Fruit fly (Drosophila melanogaster) whole organism, embryonic: ENCODE measurements around the gene a10.
A peak's percentile ranks its signal among the peaks of the same experiment; 100 is the strongest.

Experiments
- BEAF-32 ChIP-seq: fragments of 200-800 bp; sonication (Bioruptor generic); optimal IDR thresholded peaks from 3 replicates; lab custom pipeline; 2017; ENCODE audit warnings: missing biosample characterization, missing genetic modification characterization, mild to moderate bottlenecking, moderate library complexity, missing genetic modification reagents
- CG10543 ChIP-seq: fragments of 200-800 bp; sonication (Bioruptor generic); optimal IDR thresholded peaks from 3 replicates; lab custom pipeline; 2017; ENCODE audit warnings: missing biosample characterization, mild to moderate bottlenecking, missing genetic modification characterization, moderate library complexity
- CG12104 ChIP-seq: fragments of 200-800 bp; sonication (Bioruptor generic); optimal IDR thresholded peaks from 3 replicates; lab custom pipeline; 2016; ENCODE audit warnings: missing biosample characterization, missing genetic modification characterization
- CG12299 ChIP-seq: fragments of 200-800 bp; sonication (Bioruptor generic); optimal IDR thresholded peaks from 2 replicates; lab custom pipeline; 2018; ENCODE audit warnings: missing biosample characterization, mild to moderate bottlenecking, missing genetic modification characterization
- CG12391 ChIP-seq: fragments of 200-800 bp; sonication (Bioruptor generic); optimal IDR thresholded peaks from 3 replicates; lab custom pipeline; 2018; ENCODE audit warnings: missing biosample characterization, mild to moderate bottlenecking, missing genetic modification characterization, moderate library complexity
- CG14441 ChIP-seq: fragments of 200-800 bp; sonication (Bioruptor generic); IDR thresholded peaks from 2 replicates; pipeline ENCODE4 v1.3.6; 2022; ENCODE audit warnings: missing biosample characterization, missing genetic modification characterization
- CG14965 ChIP-seq: fragments of 200-800 bp; sonication (Bioruptor generic); optimal IDR thresholded peaks from 2 replicates; lab custom pipeline; 2016; ENCODE audit warnings: missing biosample characterization, missing genetic modification characterization, borderline replicate concordance
- CG15269 ChIP-seq: fragments of 200-800 bp; sonication (Bioruptor generic); optimal IDR thresholded peaks from 2 replicates; lab custom pipeline; 2018; ENCODE audit warnings: missing biosample characterization, mild to moderate bottlenecking, missing genetic modification characterization, moderate library complexity
- CG1529 ChIP-seq: fragments of 200-800 bp; sonication (Bioruptor generic); optimal IDR thresholded peaks from 3 replicates; lab custom pipeline; 2018; ENCODE audit warnings: missing biosample characterization, missing genetic modification characterization
- CG3838 ChIP-seq: fragments of 200-800 bp; sonication (Bioruptor generic); optimal IDR thresholded peaks from 3 replicates; lab custom pipeline; 2016; ENCODE audit warnings: missing biosample characterization, missing genetic modification characterization
- CG4282 ChIP-seq: fragments of 200-800 bp; sonication (Bioruptor generic); optimal IDR thresholded peaks from 2 replicates; lab custom pipeline; 2016; ENCODE audit warnings: missing biosample characterization, missing genetic modification characterization
- CG4404 ChIP-seq: fragments of 200-800 bp; sonication (Bioruptor generic); IDR thresholded peaks from 2 replicates; pipeline ENCODE4 v1.3.6; 2022; ENCODE audit warnings: missing biosample characterization, missing genetic modification characterization
- CG4730 ChIP-seq: fragments of 200-800 bp; sonication (Bioruptor generic); IDR thresholded peaks from 2 replicates; pipeline ENCODE4 v1.3.6; 2022; ENCODE audit warnings: missing biosample characterization, missing genetic modification characterization
- CG6683 ChIP-seq: fragments of 200-800 bp; sonication (Bioruptor generic); optimal IDR thresholded peaks from 2 replicates; lab custom pipeline; 2017; ENCODE audit warnings: missing biosample characterization, mild to moderate bottlenecking, missing genetic modification characterization, missing genetic modification reagents
- CG7357 ChIP-seq: fragments of 200-800 bp; sonication (Bioruptor generic); IDR thresholded peaks from 3 replicates; pipeline ENCODE4 v1.3.6; 2022; ENCODE audit warnings: missing biosample characterization, missing genetic modification characterization
- CG7372 ChIP-seq: fragments of 200-800 bp; sonication (Bioruptor generic); IDR thresholded peaks from 2 replicates; pipeline ENCODE4 v1.3.6; 2022; ENCODE audit warnings: missing biosample characterization, missing genetic modification characterization
- CG8281 ChIP-seq: fragments of 200-800 bp; sonication (Bioruptor generic); optimal IDR thresholded peaks from 2 replicates; lab custom pipeline; 2018; ENCODE audit warnings: missing biosample characterization, mild to moderate bottlenecking, missing genetic modification characterization, moderate library complexity
- CG9932 ChIP-seq: fragments of 200-800 bp; sonication (Bioruptor generic); IDR thresholded peaks from 2 replicates; pipeline ENCODE4 v1.3.6; 2022; ENCODE audit warnings: missing biosample characterization, missing genetic modification characterization
- CoRest ChIP-seq: fragments of 200-800 bp; sonication (Bioruptor generic); optimal IDR thresholded peaks from 3 replicates; lab custom pipeline; 2018; ENCODE audit warnings: missing biosample characterization, mild to moderate bottlenecking, missing genetic modification characterization, moderate library complexity
- Fer1 ChIP-seq: fragments of 200-800 bp; sonication (Bioruptor generic); optimal IDR thresholded peaks from 2 replicates; lab custom pipeline; 2017; ENCODE audit warnings: missing biosample characterization, mild to moderate bottlenecking, missing genetic modification characterization
- H2.0 ChIP-seq: fragments of 200-800 bp; sonication (Bioruptor generic); IDR thresholded peaks from 2 replicates; pipeline ENCODE4 v1.3.6; 2022; ENCODE audit warnings: missing biosample characterization, missing genetic modification characterization
- HLHmδ ChIP-seq: fragments of 200-800 bp; sonication (Bioruptor generic); optimal IDR thresholded peaks from 2 replicates; lab custom pipeline; 2018; ENCODE audit warnings: missing biosample characterization, mild to moderate bottlenecking, missing genetic modification characterization, moderate library complexity
- Hmr ChIP-seq: fragments of 200-800 bp; sonication (Bioruptor generic); optimal IDR thresholded peaks from 3 replicates; lab custom pipeline; 2017; ENCODE audit warnings: mild to moderate bottlenecking, missing biosample characterization, missing genetic modification reagents, missing genetic modification characterization
- NC2β ChIP-seq: fragments of 200-800 bp; sonication (Bioruptor generic); optimal IDR thresholded peaks from 2 replicates; lab custom pipeline; 2016; ENCODE audit warnings: missing biosample characterization, missing genetic modification characterization
- Ptx1 ChIP-seq: fragments of 200-800 bp; sonication (Bioruptor generic); IDR thresholded peaks from 2 replicates; pipeline ENCODE4 v1.3.6; 2022; ENCODE audit warnings: missing biosample characterization, missing genetic modification characterization
- Trl ChIP-seq, 3 experiments: fragments of >200 bp in 2 of 3; fragments of 200-800 bp in 1 of 3; sonication (Bioruptor generic) in 1 of 3; optimal IDR thresholded peaks; 2 replicates in 1 of 3; 3 replicates in 2 of 3; lab custom pipeline; 2016 to 2017; ENCODE audit warnings: missing biosample characterization in 1 of 3, missing genetic modification characterization in 1 of 3
- al ChIP-seq: fragments of 200-800 bp; sonication (Bioruptor generic); IDR thresholded peaks from 2 replicates; pipeline ENCODE4 v1.3.6; 2022; ENCODE audit warnings: missing biosample characterization, missing genetic modification characterization
- ato ChIP-seq: fragments of 200-800 bp; sonication (Bioruptor generic); IDR thresholded peaks from 2 replicates; pipeline ENCODE4 v1.3.6; 2022; ENCODE audit warnings: missing biosample characterization, missing genetic modification characterization; ENCODE audit not compliant: partially characterized antibody
- cad ChIP-seq: fragments of >200 bp; optimal IDR thresholded peaks from 2 replicates; lab custom pipeline; 2017; ENCODE audit warnings: missing biosample characterization, missing genetic modification characterization
- chinmo ChIP-seq: fragments of 200-800 bp; sonication (Bioruptor generic); IDR thresholded peaks from 4 replicates; pipeline ENCODE4 v1.3.6; 2022; ENCODE audit warnings: missing biosample characterization, missing genetic modification characterization; ENCODE audit not compliant: partially characterized antibody
- chm ChIP-seq: fragments of 200-800 bp; sonication (Bioruptor generic); IDR thresholded peaks from 2 replicates; pipeline ENCODE4 v1.3.6; 2022; ENCODE audit warnings: missing biosample characterization, missing genetic modification characterization
- dysf ChIP-seq: fragments of 200-800 bp; sonication (Bioruptor generic); IDR thresholded peaks from 3 replicates; pipeline ENCODE4 v1.3.6; 2022; ENCODE audit warnings: missing biosample characterization, missing genetic modification characterization
- en ChIP-seq: fragments of 200-800 bp; sonication (Bioruptor generic); optimal IDR thresholded peaks from 2 replicates; lab custom pipeline; 2016; ENCODE audit warnings: missing biosample characterization, missing genetic modification characterization
- exex ChIP-seq: fragments of 200-800 bp; sonication (Bioruptor generic); optimal IDR thresholded peaks from 4 replicates; lab custom pipeline; 2018; ENCODE audit warnings: missing biosample characterization, mild to moderate bottlenecking, missing genetic modification characterization, moderate library complexity
- gt ChIP-seq: fragments of 200-800 bp; sonication (Bioruptor generic); IDR thresholded peaks from 2 replicates; pipeline ENCODE4 v1.3.6; 2022; ENCODE audit warnings: missing biosample characterization, missing genetic modification characterization
- her ChIP-seq: fragments of 200-800 bp; sonication (Bioruptor generic); optimal IDR thresholded peaks from 2 replicates; lab custom pipeline; 2016; ENCODE audit warnings: missing biosample characterization, missing genetic modification characterization
- jumu ChIP-seq: fragments of 200-800 bp; sonication (Bioruptor generic); optimal IDR thresholded peaks from 3 replicates; lab custom pipeline; 2016; ENCODE audit warnings: missing biosample characterization, missing genetic modification characterization
- klu ChIP-seq: fragments of 200-800 bp; sonication (Bioruptor generic); IDR thresholded peaks from 2 replicates; pipeline ENCODE4 v1.3.6; 2022; ENCODE audit warnings: missing biosample characterization, missing genetic modification characterization
- lilli ChIP-seq: fragments of 200-800 bp; sonication (Bioruptor generic); optimal IDR thresholded peaks from 3 replicates; lab custom pipeline; 2016; ENCODE audit warnings: missing biosample characterization, missing genetic modification characterization
- nerfin-1 ChIP-seq: fragments of 200-800 bp; sonication (Bioruptor generic); optimal IDR thresholded peaks from 3 replicates; lab custom pipeline; 2019; ENCODE audit warnings: missing biosample characterization, mild to moderate bottlenecking, missing genetic modification characterization, moderate library complexity
- phol ChIP-seq: fragments of 200-800 bp; sonication (Bioruptor generic); optimal IDR thresholded peaks from 3 replicates; lab custom pipeline; 2018; ENCODE audit warnings: missing biosample characterization, mild to moderate bottlenecking, missing genetic modification characterization, moderate library complexity
- psq ChIP-seq: fragments of 200-800 bp; sonication (Bioruptor generic); optimal IDR thresholded peaks from 2 replicates; lab custom pipeline; 2017; ENCODE audit warnings: missing biosample characterization, missing genetic modification characterization
- row ChIP-seq: fragments of 200-800 bp; sonication (Bioruptor generic); IDR thresholded peaks from 3 replicates; pipeline ENCODE4 v1.3.6; 2022; ENCODE audit warnings: missing biosample characterization, missing genetic modification characterization
- sc ChIP-seq, 3 experiments: fragments of >200 bp in 2 of 3; fragments of 200-800 bp in 1 of 3; sonication (Bioruptor generic) in 1 of 3; optimal IDR thresholded peaks; 2 replicates in 2 of 3; 3 replicates in 1 of 3; lab custom pipeline; 2017; ENCODE audit warnings: mild to moderate bottlenecking in 1 of 3, missing biosample characterization in 1 of 3, missing genetic modification characterization in 1 of 3, missing genetic modification reagents in 1 of 3
- sqz ChIP-seq: fragments of 200-800 bp; sonication (Bioruptor generic); optimal IDR thresholded peaks from 3 replicates; lab custom pipeline; 2018; ENCODE audit warnings: missing biosample characterization, mild to moderate bottlenecking, missing genetic modification characterization
- tll ChIP-seq, 2 experiments: fragments of 200-800 bp in 1 of 2; fragments of >200 bp in 1 of 2; sonication (Bioruptor generic) in 1 of 2; optimal IDR thresholded peaks; 2 replicates each; lab custom pipeline; 2017 to 2019; ENCODE audit warnings: missing biosample characterization in 2 of 2, missing genetic modification characterization in 2 of 2, mild to moderate bottlenecking in 1 of 2, moderate library complexity in 1 of 2
- vvl ChIP-seq: fragments of 200-800 bp; sonication (Bioruptor generic); IDR thresholded peaks from 2 replicates; pipeline ENCODE4 v1.3.6; 2022; ENCODE audit warnings: missing biosample characterization, missing genetic modification characterization
- zf30C ChIP-seq: fragments of 200-800 bp; sonication (Bioruptor generic); optimal IDR thresholded peaks from 3 replicates; lab custom pipeline; 2018; ENCODE audit warnings: missing biosample characterization, mild to moderate bottlenecking, missing genetic modification characterization

Gene a10

DNA sequence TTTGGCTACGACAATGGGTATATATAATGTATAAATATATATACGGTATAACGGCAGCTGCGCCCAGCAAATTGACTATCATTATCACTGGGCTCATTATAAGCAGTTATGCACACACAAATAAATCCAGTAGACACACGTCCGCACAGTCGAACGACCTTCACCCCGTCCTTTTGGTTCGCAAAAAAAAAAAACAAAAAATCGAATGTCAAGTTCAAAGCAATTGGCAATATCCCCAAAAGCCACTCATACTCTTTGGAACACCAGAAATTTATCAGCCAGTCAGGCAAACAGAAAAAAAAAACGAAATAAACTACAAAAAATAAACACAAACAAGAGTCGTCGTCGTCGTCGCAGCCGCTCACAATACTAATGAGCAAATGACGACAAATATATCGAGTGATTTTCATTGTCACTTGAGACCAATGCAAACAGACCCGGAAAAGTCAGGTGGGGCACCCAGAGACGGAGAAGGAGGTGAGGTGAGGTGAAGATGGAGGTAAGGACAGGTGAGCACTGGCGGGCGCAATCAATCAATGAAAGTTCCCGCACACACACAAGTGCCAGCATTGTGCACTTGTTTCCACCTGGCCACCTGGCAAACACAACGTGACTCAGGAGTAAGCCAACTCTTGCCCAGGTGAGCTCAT is 18.7 kb downstream of the a10 start (continued):
- no peak for TF ChIP-seq cad (GFP tag; lab: Kevin White, UChicago)
- no peak for TF ChIP-seq CoRest
- TF ChIP-seq her (GFP tag; lab: Kevin White, UChicago), result peak; percentile 16
- TF ChIP-seq gt, result no peak
- no peak for TF ChIP-seq CG1529 (GFP tag; lab: Kevin White, UChicago)
- peak; percentile 57 for TF ChIP-seq al (GFP tag; lab: Robert Waterston, UW)
- no peak for TF ChIP-seq CG15269 (tag; lab: Kevin White, UChicago)
- 0 out of 4 replicates have a peak, but pooled peaks have one; percentile 16 for TF ChIP-seq chinmo (GFP tag; lab: Robert Waterston, UW)
- no peak for TF ChIP-seq NC2β (GFP tag; lab: Kevin White, UChicago)
- TF ChIP-seq BEAF-32, result no peak
- TF ChIP-seq HLHmδ (GFP tag; lab: Kevin White, UChicago), result peak; percentile 5
- 0 out of 2 replicates have a peak, but pooled peaks have one; percentile 6 for TF ChIP-seq klu (GFP tag; lab: Robert Waterston, UW)
- TF ChIP-seq chm (GFP tag; lab: Robert Waterston, UW), result no peak
- 0 out of 2 replicates have a peak, but pooled peaks have one; percentile 3 for TF ChIP-seq CG4730 (GFP tag; lab: Robert Waterston, UW)
- peak; percentile 23; the same call in 1 of the 2 replicates for TF ChIP-seq CG4404
- TF ChIP-seq CG14965 (GFP tag; lab: Kevin White, UChicago), result no peak
- peak; percentile 51 for TF ChIP-seq sqz (GFP tag; lab: Kevin White, UChicago)
- no peak for TF ChIP-seq ato
- peak; percentile 4 for TF ChIP-seq exex (tag; lab: Kevin White, UChicago)
- TF ChIP-seq tll (GFP tag; optimal IDR thresholded peaks at IDR 0.05; lab: Kevin White, UChicago), result peak in 1 of 2 experiments; percentile 3
- TF ChIP-seq Fer1 (GFP tag; lab: Kevin White, UChicago), result no peak
- no peak; the same call in 1 of the 2 replicates for TF ChIP-seq vvl
- TF ChIP-seq CG12104 (GFP tag; lab: Kevin White, UChicago), result peak; percentile 11
- TF ChIP-seq CG6683 (GFP tag; lab: Kevin White, UChicago), result no peak
- TF ChIP-seq CG12391 (tag; lab: Kevin White, UChicago), result no peak
- TF ChIP-seq dysf (GFP tag; lab: Robert Waterston, UW), result peak; percentile 22; the same call in 2 of the 3 replicates
- no peak for TF ChIP-seq CG3838 (GFP tag; lab: Kevin White, UChicago)
- peak; percentile 63 for TF ChIP-seq CG8281 (tag; lab: Kevin White, UChicago)
- peak; percentile 11; the same call in 2 of the 3 replicates for TF ChIP-seq row
- TF ChIP-seq en (GFP tag; lab: Kevin White, UChicago), result peak; percentile 30
- no peak for TF ChIP-seq psq (GFP tag; lab: Kevin White, UChicago)
- no peak for TF ChIP-seq CG14441
- peak; percentile 45 for TF ChIP-seq Ptx1 (GFP tag; lab: Robert Waterston, UW)
- TF ChIP-seq zf30C, result no peak
- peak; percentile 21; the same call in 1 of the 2 replicates for TF ChIP-seq H2.0 (GFP tag; lab: Robert Waterston, UW)
- no peak for TF ChIP-seq Trl (optimal IDR thresholded peaks at IDR 0.05; lab: Kevin White, UChicago)
- no peak for TF ChIP-seq Trl (GFP tag; optimal IDR thresholded peaks at IDR 0.05; lab: Kevin White, UChicago)
- TF ChIP-seq nerfin-1 (tag; lab: Kevin White, UChicago), result no peak
- no peak for TF ChIP-seq CG12299
- TF ChIP-seq CG10543, result no peak
- TF ChIP-seq CG7372, result peak; percentile 44
- TF ChIP-seq CG9932 (GFP tag; lab: Robert Waterston, UW), result peak; percentile 64
- no peak for TF ChIP-seq lilli
- TF ChIP-seq Hmr (GFP tag; lab: Kevin White, UChicago), result no peak
- no peak for TF ChIP-seq sc (optimal IDR thresholded peaks at IDR 0.05; lab: Kevin White, UChicago)
- TF ChIP-seq sc (GFP tag; optimal IDR thresholded peaks at IDR 0.05; lab: Kevin White, UChicago), result no peak
- no peak for TF ChIP-seq jumu
- 0 out of 3 replicates have a peak, but pooled peaks have one; percentile 6 for TF ChIP-seq CG7357 (GFP tag; lab: Robert Waterston, UW)
- TF ChIP-seq phol, result no peak
- peak; percentile 1 for TF ChIP-seq CG4282
